Worm (Caenorhabditis elegans): ENCODE data around the gene spcs-3.

- TF ChIP-seq ets-7 (tag; optimal IDR thresholded peaks at IDR 0.05) (no peak), ama-1 (optimal IDR thresholded peaks at IDR 0.05) (no peak), tbx-11 (GFP tag; IDR thresholded peaks at IDR 0.05) (no peak), aly-1 (tag; optimal IDR thresholded peaks at IDR 0.05) (no peak), B0310.2 (tag; optimal IDR thresholded peaks at IDR 0.05) (no peak), scrt-1 (GFP tag; IDR thresholded peaks at IDR 0.05) (no peak)
Observed at ce11 chrIII:8047412-8047811, 2.6 kb downstream of the spcs-3 start, which contains the start of gene K12H4.2.

All from whole organism, early embryonic.